Fruit fly (Drosophila melanogaster) whole organism, prepupa: ENCODE data around the gene CG34253.

Experiments used
- Blimp-1 ChIP-seq: fragments of 200-800 bp; sonication (Bioruptor generic); optimal IDR thresholded peaks from 3 replicates; lab custom pipeline; 2017; ENCODE audit warnings: missing biosample characterization, missing genetic modification characterization, mild to moderate bottlenecking, moderate library complexity, missing genetic modification reagents
- CG10631 ChIP-seq: fragments of 200-800 bp; sonication (Bioruptor generic); optimal IDR thresholded peaks from 2 replicates; lab custom pipeline; 2016; ENCODE audit warnings: missing biosample characterization, missing genetic modification characterization
- CG10669 ChIP-seq: fragments of 200-800 bp; sonication (Bioruptor generic); optimal IDR thresholded peaks from 3 replicates; lab custom pipeline; 2018; ENCODE audit warnings: missing biosample characterization, mild to moderate bottlenecking, missing genetic modification characterization, moderate library complexity
- CG11294 ChIP-seq: fragments of 200-800 bp; sonication (Bioruptor generic); IDR thresholded peaks from 2 replicates; pipeline ENCODE4 v1.3.6; 2022; ENCODE audit warnings: missing biosample characterization, missing genetic modification characterization
- CG11762 ChIP-seq: fragments of 200-800 bp; sonication (Bioruptor generic); optimal IDR thresholded peaks from 3 replicates; lab custom pipeline; 2016; ENCODE audit warnings: missing biosample characterization, missing genetic modification characterization; ENCODE audit not compliant: insufficient read depth
- CG11902 ChIP-seq: fragments of 200-800 bp; sonication (Bioruptor generic); optimal IDR thresholded peaks from 3 replicates; lab custom pipeline; 2016; ENCODE audit warnings: missing biosample characterization, missing genetic modification characterization
- CG15336 ChIP-seq: fragments of 200-800 bp; sonication (Bioruptor generic); IDR thresholded peaks from 2 replicates; pipeline ENCODE4 v1.3.6; 2022; ENCODE audit warnings: missing biosample characterization, missing genetic modification characterization
- CG1621 ChIP-seq: fragments of 200-800 bp; sonication (Bioruptor generic); optimal IDR thresholded peaks from 3 replicates; lab custom pipeline; 2018; ENCODE audit warnings: missing biosample characterization, mild to moderate bottlenecking, missing genetic modification characterization
- CG3032 ChIP-seq: fragments of 200-800 bp; optimal IDR thresholded peaks from 2 replicates; lab custom pipeline; 2019; ENCODE audit warnings: missing biosample characterization, mild to moderate bottlenecking, missing genetic modification characterization, moderate library complexity
- CG31627 ChIP-seq: fragments of 200-800 bp; sonication (Bioruptor generic); optimal IDR thresholded peaks from 3 replicates; lab custom pipeline; 2016; ENCODE audit warnings: missing biosample characterization, missing genetic modification characterization
- CG32006 ChIP-seq: fragments of 200-800 bp; sonication (Bioruptor generic); optimal IDR thresholded peaks from 3 replicates; lab custom pipeline; 2017; ENCODE audit warnings: missing biosample characterization, mild to moderate bottlenecking, missing genetic modification characterization
- CG34406 ChIP-seq: fragments of 200-800 bp; sonication (Bioruptor generic); optimal IDR thresholded peaks from 3 replicates; lab custom pipeline; 2016; ENCODE audit warnings: missing biosample characterization, missing genetic modification characterization
- CG3919 ChIP-seq: fragments of 200-800 bp; sonication (Bioruptor generic); optimal IDR thresholded peaks from 3 replicates; lab custom pipeline; 2016; ENCODE audit warnings: missing biosample characterization, missing genetic modification characterization
- CG6163 ChIP-seq: fragments of 200-800 bp; sonication (Bioruptor generic); IDR thresholded peaks from 3 replicates; pipeline ENCODE4 v1.3.6; 2022; ENCODE audit warnings: missing biosample characterization, missing genetic modification characterization
- CG6792 ChIP-seq: fragments of 200-800 bp; sonication (Bioruptor generic); optimal IDR thresholded peaks from 3 replicates; lab custom pipeline; 2016; ENCODE audit warnings: missing biosample characterization, missing genetic modification characterization
- CG6808 ChIP-seq: fragments of 200-800 bp; sonication (Bioruptor generic); optimal IDR thresholded peaks from 3 replicates; lab custom pipeline; 2017; ENCODE audit warnings: missing biosample characterization, missing genetic modification characterization, mild to moderate bottlenecking, moderate library complexity, missing genetic modification reagents
- CG8119 ChIP-seq: fragments of 200-800 bp; sonication (Bioruptor generic); IDR thresholded peaks from 3 replicates; pipeline ENCODE4 v1.3.6; 2022; ENCODE audit warnings: missing biosample characterization, missing genetic modification characterization
- CG8319 ChIP-seq: fragments of 200-800 bp; sonication (Bioruptor generic); optimal IDR thresholded peaks from 3 replicates; lab custom pipeline; 2016; ENCODE audit warnings: missing biosample characterization, missing genetic modification characterization
- CG8632 ChIP-seq: fragments of 200-800 bp; sonication (Bioruptor generic); optimal IDR thresholded peaks from 3 replicates; lab custom pipeline; 2016; ENCODE audit warnings: missing biosample characterization, missing genetic modification characterization
- CG9139 ChIP-seq: fragments of 200-800 bp; sonication (Bioruptor generic); optimal IDR thresholded peaks from 3 replicates; lab custom pipeline; 2017; ENCODE audit warnings: missing biosample characterization, mild to moderate bottlenecking, missing genetic modification characterization
- Eip75B ChIP-seq: fragments of 200-800 bp; sonication (Bioruptor generic); optimal IDR thresholded peaks from 3 replicates; lab custom pipeline; 2016; ENCODE audit warnings: missing biosample characterization, missing genetic modification characterization
- Eip78C ChIP-seq: fragments of 200-800 bp; sonication (Bioruptor generic); peaks from one replicate; lab custom pipeline; 2016; ENCODE audit warnings: missing biosample characterization, missing genetic modification characterization
- Eip93F ChIP-seq: fragments of 200-800 bp; sonication (Bioruptor generic); optimal IDR thresholded peaks from 2 replicates; lab custom pipeline; 2016; ENCODE audit warnings: missing biosample characterization, mild to moderate bottlenecking, missing genetic modification characterization
- Ets96B ChIP-seq: fragments of 200-800 bp; optimal IDR thresholded peaks from 2 replicates; lab custom pipeline; 2019; ENCODE audit warnings: missing biosample characterization, mild to moderate bottlenecking, missing genetic modification characterization, moderate library complexity
- Gug ChIP-seq: fragments of 200-800 bp; sonication (Bioruptor generic); IDR thresholded peaks from 2 replicates; pipeline ENCODE4 v1.3.6; 2022; ENCODE audit warnings: missing biosample characterization, missing genetic modification characterization
- Hr39 ChIP-seq: fragments of 200-800 bp; sonication (Bioruptor generic); optimal IDR thresholded peaks from 2 replicates; lab custom pipeline; 2016; ENCODE audit warnings: missing biosample characterization, missing genetic modification characterization
- Hr4 ChIP-seq: fragments of 200-800 bp; sonication (Bioruptor generic); optimal IDR thresholded peaks from 3 replicates; lab custom pipeline; 2016; ENCODE audit warnings: missing biosample characterization, missing genetic modification characterization
- Lpt ChIP-seq: fragments of 200-800 bp; sonication (Bioruptor generic); optimal IDR thresholded peaks from 3 replicates; lab custom pipeline; 2016; ENCODE audit warnings: missing biosample characterization, missing genetic modification characterization
- Met ChIP-seq: fragments of 200-800 bp; sonication (Bioruptor generic); optimal IDR thresholded peaks from 3 replicates; lab custom pipeline; 2016; ENCODE audit warnings: missing biosample characterization, missing genetic modification characterization
- Smox ChIP-seq: fragments of 200-800 bp; sonication (Bioruptor generic); optimal IDR thresholded peaks from 3 replicates; lab custom pipeline; 2016; ENCODE audit warnings: missing biosample characterization, missing genetic modification characterization
- Sox102F ChIP-seq: fragments of 200-800 bp; sonication (Bioruptor generic); optimal IDR thresholded peaks from 2 replicates; lab custom pipeline; 2016; ENCODE audit warnings: missing biosample characterization, mild to moderate bottlenecking, missing genetic modification characterization
- Sox14 ChIP-seq: fragments of 200-800 bp; sonication (Bioruptor generic); optimal IDR thresholded peaks from 3 replicates; lab custom pipeline; 2016; ENCODE audit warnings: missing biosample characterization, missing genetic modification characterization
- Sox15 ChIP-seq: fragments of 200-800 bp; sonication (Bioruptor generic); optimal IDR thresholded peaks from 3 replicates; lab custom pipeline; 2016; ENCODE audit warnings: missing biosample characterization, missing genetic modification characterization
- achi ChIP-seq: fragments of 200-800 bp; sonication (Bioruptor generic); optimal IDR thresholded peaks from 3 replicates; lab custom pipeline; 2016; ENCODE audit warnings: missing biosample characterization, missing genetic modification characterization
- cyc ChIP-seq: fragments of 200-800 bp; sonication (Bioruptor generic); optimal IDR thresholded peaks from 3 replicates; lab custom pipeline; 2016; ENCODE audit warnings: missing biosample characterization, missing genetic modification characterization
- dac ChIP-seq: fragments of 200-800 bp; sonication (Bioruptor generic); optimal IDR thresholded peaks from 2 replicates; lab custom pipeline; 2017; ENCODE audit warnings: missing biosample characterization, mild to moderate bottlenecking, missing genetic modification characterization
- dsx ChIP-seq: fragments of 200-800 bp; optimal IDR thresholded peaks from 3 replicates; lab custom pipeline; 2019; ENCODE audit warnings: missing biosample characterization, mild to moderate bottlenecking, missing genetic modification characterization, moderate library complexity; ENCODE audit not compliant: poor library complexity, severe bottlenecking
- eg ChIP-seq: fragments of 200-800 bp; sonication (Bioruptor generic); IDR thresholded peaks from 3 replicates; pipeline ENCODE4 v1.3.6; 2022; ENCODE audit warnings: missing biosample characterization, missing genetic modification characterization
- fd59A ChIP-seq: fragments of 200-800 bp; sonication (Bioruptor generic); optimal IDR thresholded peaks from 2 replicates; lab custom pipeline; 2017; ENCODE audit warnings: missing biosample characterization, mild to moderate bottlenecking, missing genetic modification characterization, missing genetic modification reagents
- fd85E ChIP-seq: fragments of 200-800 bp; sonication (Bioruptor generic); optimal IDR thresholded peaks from 3 replicates; lab custom pipeline; 2016; ENCODE audit warnings: missing biosample characterization, missing genetic modification characterization
- fkh ChIP-seq: fragments of 200-800 bp; sonication (Bioruptor generic); optimal IDR thresholded peaks from 3 replicates; lab custom pipeline; 2017; ENCODE audit warnings: missing biosample characterization, mild to moderate bottlenecking, missing genetic modification characterization, moderate library complexity
- lz ChIP-seq: fragments of 200-800 bp; sonication (Bioruptor generic); optimal IDR thresholded peaks from 3 replicates; lab custom pipeline; 2016; ENCODE audit warnings: missing biosample characterization, missing genetic modification characterization
- pdm3 ChIP-seq: fragments of 200-800 bp; sonication (Bioruptor generic); optimal IDR thresholded peaks from 3 replicates; lab custom pipeline; 2016; ENCODE audit warnings: missing biosample characterization, missing genetic modification characterization
- salr ChIP-seq, 2 experiments: fragments of 200-800 bp; sonication (Bioruptor generic); optimal IDR thresholded peaks; 3 replicates each; lab custom pipeline; 2016 to 2018; ENCODE audit warnings: missing biosample characterization in 2 of 2, missing genetic modification characterization in 2 of 2, mild to moderate bottlenecking in 1 of 2
- spab ChIP-seq: fragments of 200-800 bp; sonication (Bioruptor generic); optimal IDR thresholded peaks from 2 replicates; lab custom pipeline; 2017; ENCODE audit warnings: missing biosample characterization, mild to moderate bottlenecking, missing genetic modification characterization, missing genetic modification reagents
- topi ChIP-seq: fragments of 200-800 bp; sonication (Bioruptor generic); optimal IDR thresholded peaks from 3 replicates; lab custom pipeline; 2016; ENCODE audit warnings: missing biosample characterization, missing genetic modification characterization
- vri ChIP-seq: fragments of 200-800 bp; sonication (Bioruptor generic); optimal IDR thresholded peaks from 3 replicates; lab custom pipeline; 2016; ENCODE audit warnings: missing biosample characterization, mild to moderate bottlenecking, missing genetic modification characterization

Gene CG34253

dm6 chr3L:18081494-18081893 lies 5.6 kb downstream of the CG34253 start (continued):
- TF ChIP-seq Eip75B (GFP tag; lab: Kevin White, UChicago) (no peak), lz (GFP tag; lab: Kevin White, UChicago) (no peak), CG8319 (GFP tag; lab: Kevin White, UChicago) (no peak), CG10669 (GFP tag; lab: Kevin White, UChicago) (peak; percentile 39), Eip78C (GFP tag; lab: Kevin White, UChicago) (peak; percentile 70), spab (peak; percentile 14), Hr39 (no peak)

- TF ChIP-seq CG3032 (tag; lab: Kevin White, UChicago) (peak; percentile 78), CG11902 (GFP tag; lab: Kevin White, UChicago) (no peak), CG15336 (GFP tag; lab: Robert Waterston, UW) (peak; percentile 68), Sox102F (peak; percentile 35), CG8119 (GFP tag; lab: Robert Waterston, UW) (peak; percentile 82), fd85E (GFP tag; lab: Kevin White, UChicago) (no peak), CG10631 (GFP tag; lab: Kevin White, UChicago) (peak; percentile 89), Sox15 (no peak), CG1621 (peak; percentile 42), CG8632 (GFP tag; lab: Kevin White, UChicago) (peak; percentile 27), eg (GFP tag; lab: Robert Waterston, UW) (peak; percentile 80), dac (GFP tag; lab: Kevin White, UChicago) (peak; percentile 55), Eip93F (GFP tag; lab: Kevin White, UChicago) (no peak), dsx (GFP tag; lab: Kevin White, UChicago) (peak; percentile 60), lz (GFP tag; lab: Kevin White, UChicago) (peak; percentile 28), spab (peak; percentile 75), CG3919 (GFP tag; lab: Kevin White, UChicago) (peak; percentile 71), achi (GFP tag; lab: Kevin White, UChicago) (peak; percentile 73), CG34406 (GFP tag; lab: Kevin White, UChicago) (peak; percentile 23), fkh (GFP tag; lab: Kevin White, UChicago) (no peak), CG8319 (GFP tag; lab: Kevin White, UChicago) (no peak), Sox14 (peak; percentile 43), CG6163 (GFP tag; lab: Robert Waterston, UW) (peak; percentile 88), Lpt (peak; percentile 74), CG32006 (peak; percentile 87), CG11762 (GFP tag; lab: Kevin White, UChicago) (peak; percentile 67), topi (GFP tag; lab: Kevin White, UChicago) (peak; percentile 5), Hr4 (GFP tag; lab: Kevin White, UChicago) (peak; percentile 73), Smox (no peak), fd59A (GFP tag; lab: Kevin White, UChicago) (peak; percentile 48), Eip78C (GFP tag; lab: Kevin White, UChicago) (peak; percentile 83), CG6808 (GFP tag; lab: Kevin White, UChicago) (peak; percentile 87), CG11294 (no peak), Ets96B (peak; percentile 79), CG9139 (GFP tag; lab: Kevin White, UChicago) (peak; percentile 88), vri (no peak), Gug (peak; percentile 68), Met (GFP tag; lab: Kevin White, UChicago) (no peak), pdm3 (GFP tag; lab: Kevin White, UChicago) (peak; percentile 49), CG31627 (GFP tag; lab: Kevin White, UChicago) (no peak), Blimp-1 (GFP tag; lab: Kevin White, UChicago) (no peak), CG10669 (GFP tag; lab: Kevin White, UChicago) (peak; percentile 36), salr (GFP tag; optimal IDR thresholded peaks at IDR 0.05; lab: Kevin White, UChicago) (peak; percentile 13 to 87), cyc (GFP tag; lab: Kevin White, UChicago) (peak; percentile 14), CG6792 (peak; percentile 41)
These were observed 7.3 kb downstream of the CG34253 start for dm6 chr3L:18079610-18080497.
